Worm (Caenorhabditis elegans) whole organism, L4 larva: ENCODE results near the gene cey-1.
A peak's percentile ranks its signal among the peaks of the same experiment; 100 is the strongest.

Experiments used
- F49E8.2 ChIP-seq: sonication (generic microtip); optimal IDR thresholded peaks from 2 replicates; lab custom pipeline; 2016; ENCODE audit warnings: missing compliant biosample characterization, mild to moderate bottlenecking, missing genetic modification characterization, borderline replicate concordance
- R02D3.7 ChIP-seq: fragments of 150-350 bp; sonication (generic microtip); optimal IDR thresholded peaks from 3 replicates; lab custom pipeline; 2014; ENCODE audit warnings: missing biosample characterization, missing genetic modification characterization
- Y5F2A.4 ChIP-seq: fragments of 200-800 bp; sonication (Bioruptor generic); optimal IDR thresholded peaks from 2 replicates; lab custom pipeline; 2018; ENCODE audit warnings: mild to moderate bottlenecking, missing genetic modification characterization, missing compliant biosample characterization
- Y75B8A.6 ChIP-seq: fragments of 200-800 bp; sonication (Bioruptor generic); IDR thresholded peaks from 2 replicates; pipeline ENCODE4 v1.3.6; 2022; ENCODE audit warnings: missing genetic modification reagents, missing genetic modification characterization, missing compliant biosample characterization
- ZK546.5 ChIP-seq, 2 experiments: sonication (generic microtip); optimal IDR thresholded peaks; 2 replicates each; lab custom pipeline; 2017; ENCODE audit warnings: missing biosample characterization in 2 of 2, missing genetic modification characterization in 2 of 2
- aha-1 ChIP-seq: fragments of 150-350 bp; peaks from one replicate; lab custom pipeline; 2014; ENCODE audit warnings: missing biosample characterization, missing genetic modification characterization
- aly-2 ChIP-seq: sonication (generic microtip); optimal IDR thresholded peaks from 2 replicates; lab custom pipeline; 2018; ENCODE audit warnings: missing biosample characterization, missing genetic modification characterization
- ceh-28 ChIP-seq: fragments of 150-350 bp; optimal IDR thresholded peaks from 2 replicates; lab custom pipeline; 2014; ENCODE audit warnings: missing biosample characterization, missing genetic modification reagents, missing genetic modification characterization
- ceh-44 ChIP-seq: fragments of 200-800 bp; sonication (Bioruptor generic); IDR thresholded peaks from 2 replicates; pipeline ENCODE4 v1.3.6; 2022; ENCODE audit warnings: missing genetic modification reagents, missing genetic modification characterization, missing compliant biosample characterization
- ceh-62 ChIP-seq: sonication (generic microtip); optimal IDR thresholded peaks from 2 replicates; lab custom pipeline; 2017; ENCODE audit warnings: missing biosample characterization, missing genetic modification characterization
- ceh-82 ChIP-seq: sonication (generic microtip); optimal IDR thresholded peaks from 2 replicates; lab custom pipeline; 2017; ENCODE audit warnings: missing biosample characterization, missing genetic modification characterization
- ctbp-1 ChIP-seq: fragments of 200-800 bp; sonication (Bioruptor generic); IDR thresholded peaks from 2 replicates; pipeline ENCODE4 v1.3.6; 2022; ENCODE audit warnings: missing genetic modification reagents, missing genetic modification characterization, missing compliant biosample characterization
- daf-12 ChIP-seq: fragments of 150-350 bp; optimal IDR thresholded peaks from 2 replicates; lab custom pipeline; 2014; ENCODE audit warnings: missing biosample characterization, missing genetic modification reagents, missing genetic modification characterization
- daf-16 ChIP-seq, 3 experiments: sonication (generic microtip); optimal IDR thresholded peaks; 2 replicates each; lab custom pipeline; 2016 to 2017; ENCODE audit warnings: missing genetic modification characterization in 3 of 3, missing genetic modification reagents in 3 of 3, mild to moderate bottlenecking in 2 of 3, missing compliant biosample characterization in 2 of 3, missing biosample characterization in 1 of 3, moderate library complexity in 1 of 3
- dmd-9 ChIP-seq: fragments of 200-800 bp; sonication (Bioruptor generic); IDR thresholded peaks from 2 replicates; pipeline ENCODE4 v1.3.6; 2022; ENCODE audit warnings: missing genetic modification reagents, missing genetic modification characterization, missing compliant biosample characterization
- dpl-1 ChIP-seq: fragments of 150-350 bp; optimal IDR thresholded peaks from 2 replicates; lab custom pipeline; 2014; ENCODE audit warnings: missing biosample characterization, missing genetic modification reagents, missing genetic modification characterization
- duxl-1 ChIP-seq: sonication (generic microtip); optimal IDR thresholded peaks from 2 replicates; lab custom pipeline; 2016; ENCODE audit warnings: mild to moderate bottlenecking, missing genetic modification characterization, moderate library complexity, missing compliant biosample characterization; ENCODE audit not compliant: poor library complexity
- dve-1 ChIP-seq: sonication (generic microtip); optimal IDR thresholded peaks from 2 replicates; lab custom pipeline; 2017; ENCODE audit warnings: antibody characterized with exemption, mild to moderate bottlenecking, missing genetic modification characterization, missing compliant biosample characterization; ENCODE audit not compliant: insufficient read depth
- egl-43 ChIP-seq: fragments of 200-800 bp; sonication (Bioruptor generic); IDR thresholded peaks from 2 replicates; pipeline ENCODE4 v1.3.6; 2022; ENCODE audit warnings: missing genetic modification reagents, missing genetic modification characterization, missing compliant biosample characterization
- fkh-10 ChIP-seq: fragments of 150-350 bp; optimal IDR thresholded peaks from 2 replicates; lab custom pipeline; 2014; ENCODE audit warnings: missing biosample characterization, missing genetic modification reagents, missing genetic modification characterization
- hif-1 ChIP-seq, 2 experiments: sonication (generic microtip); optimal IDR thresholded peaks; 2 replicates each; lab custom pipeline; 2016 to 2017; ENCODE audit warnings: missing compliant biosample characterization in 2 of 2, missing genetic modification characterization in 2 of 2, missing genetic modification reagents in 2 of 2, missing genotype in 2 of 2, mild to moderate bottlenecking in 1 of 2
- hlh-30 ChIP-seq: sonication (generic microtip); optimal IDR thresholded peaks from 2 replicates; lab custom pipeline; 2017; ENCODE audit warnings: antibody characterized with exemption, mild to moderate bottlenecking, missing genetic modification characterization, missing compliant biosample characterization; ENCODE audit not compliant: insufficient read depth
- hmg-1.1 ChIP-seq: fragments of 200-800 bp; sonication (Bioruptor generic); IDR thresholded peaks from 2 replicates; pipeline ENCODE4 v1.3.6; 2022; ENCODE audit warnings: missing genetic modification reagents, missing genetic modification characterization, missing compliant biosample characterization
- jun-1 ChIP-seq: fragments of 150-350 bp; optimal IDR thresholded peaks from 2 replicates; lab custom pipeline; 2014; ENCODE audit warnings: missing biosample characterization, missing genetic modification reagents, missing genetic modification characterization
- lin-1 ChIP-seq: fragments of 200-800 bp; sonication (Bioruptor generic); IDR thresholded peaks from 2 replicates; pipeline ENCODE4 v1.3.6; 2022; ENCODE audit warnings: missing genetic modification reagents, missing genetic modification characterization, missing compliant biosample characterization
- lin-15B ChIP-seq: fragments of 150-350 bp; sonication (generic microtip); optimal IDR thresholded peaks from 3 replicates; lab custom pipeline; 2014; ENCODE audit warnings: missing biosample characterization, missing genetic modification characterization
- lin-29 ChIP-seq: fragments of 200-800 bp; sonication (Bioruptor generic); IDR thresholded peaks from 2 replicates; pipeline ENCODE4 v1.3.6; 2022; ENCODE audit warnings: missing genetic modification reagents, missing genetic modification characterization, missing compliant biosample characterization
- lir-3 ChIP-seq: sonication (generic microtip); optimal IDR thresholded peaks from 2 replicates; lab custom pipeline; 2016; ENCODE audit warnings: mild to moderate bottlenecking, missing genetic modification characterization, missing compliant biosample characterization
- madf-5 ChIP-seq, 2 experiments: fragments of 200-800 bp; sonication (Bioruptor generic); IDR thresholded peaks; 2 replicates each; pipeline ENCODE4 v1.3.6; 2022; ENCODE audit warnings: missing compliant biosample characterization in 2 of 2, missing genetic modification characterization in 2 of 2
- mdl-1 ChIP-seq, 2 experiments: fragments of 150-350 bp in 1 of 2; sonication (generic microtip) in 1 of 2; optimal IDR thresholded peaks; 2 replicates each; lab custom pipeline; 2014 to 2017; ENCODE audit warnings: missing biosample characterization in 2 of 2, missing genetic modification characterization in 2 of 2
- mep-1 ChIP-seq: fragments of 150-350 bp; sonication (generic microtip); optimal IDR thresholded peaks from 3 replicates; lab custom pipeline; 2014; ENCODE audit warnings: missing biosample characterization, missing genetic modification characterization
- mxl-2 ChIP-seq: fragments of 200-800 bp; sonication (Bioruptor generic); conservative IDR thresholded peaks from 2 replicates; pipeline ENCODE4 v1.3.6; 2022; ENCODE audit warnings: missing genetic modification reagents, missing genetic modification characterization, missing compliant biosample characterization
- nhr-11 ChIP-seq: fragments of 150-350 bp; optimal IDR thresholded peaks from 2 replicates; lab custom pipeline; 2014; ENCODE audit warnings: missing biosample characterization, missing genetic modification characterization
- nhr-111 ChIP-seq: fragments of 200-800 bp; sonication (Bioruptor generic); optimal IDR thresholded peaks from 2 replicates; lab custom pipeline; 2018; ENCODE audit warnings: mild to moderate bottlenecking, missing genetic modification characterization, missing compliant biosample characterization
- nhr-25 ChIP-seq: sonication (generic microtip); optimal IDR thresholded peaks from 2 replicates; lab custom pipeline; 2017; ENCODE audit warnings: missing genetic modification characterization, mild to moderate bottlenecking, missing compliant biosample characterization, antibody characterized with exemption, moderate library complexity, borderline replicate concordance; ENCODE audit not compliant: insufficient read depth
- nhr-28 ChIP-seq: fragments of 150-350 bp; optimal IDR thresholded peaks from 2 replicates; lab custom pipeline; 2014; ENCODE audit warnings: missing biosample characterization, missing genetic modification characterization
- nhr-41 ChIP-seq: fragments of 200-800 bp; sonication (Bioruptor generic); IDR thresholded peaks from 2 replicates; pipeline ENCODE4 v1.3.6; 2022; ENCODE audit warnings: missing genetic modification reagents, missing genetic modification characterization, missing compliant biosample characterization
- nhr-6 ChIP-seq: fragments of 150-350 bp; optimal IDR thresholded peaks from 2 replicates; lab custom pipeline; 2014; ENCODE audit warnings: missing biosample characterization, missing genetic modification characterization
- nhr-77 ChIP-seq: fragments of 150-350 bp; optimal IDR thresholded peaks from 2 replicates; lab custom pipeline; 2014; ENCODE audit warnings: missing biosample characterization, missing genetic modification characterization
- php-3 ChIP-seq: fragments of 200-800 bp; sonication (Bioruptor generic); IDR thresholded peaks from 2 replicates; pipeline ENCODE4 v1.3.6; 2022; ENCODE audit warnings: missing genetic modification reagents, missing genetic modification characterization, missing compliant biosample characterization
- sdz-12 ChIP-seq: fragments of 200-800 bp; sonication (Bioruptor generic); optimal IDR thresholded peaks from 2 replicates; lab custom pipeline; 2018; ENCODE audit warnings: mild to moderate bottlenecking, missing genetic modification characterization, missing compliant biosample characterization
- set-16 ChIP-seq: fragments of 200-800 bp; sonication (Bioruptor generic); IDR thresholded peaks from 2 replicates; pipeline ENCODE4 v1.3.6; 2022; ENCODE audit warnings: missing genetic modification reagents, missing genetic modification characterization, missing compliant biosample characterization
- skn-1 ChIP-seq: fragments of 150-350 bp; optimal IDR thresholded peaks from 2 replicates; lab custom pipeline; 2014; ENCODE audit warnings: missing biosample characterization, missing genetic modification characterization
- snpc-4 ChIP-seq: fragments of 150-350 bp; optimal IDR thresholded peaks from 2 replicates; lab custom pipeline; 2014; ENCODE audit warnings: missing biosample characterization, missing genetic modification characterization
- spr-3 ChIP-seq: fragments of 200-800 bp; sonication (Bioruptor generic); optimal IDR thresholded peaks from 2 replicates; lab custom pipeline; 2018; ENCODE audit warnings: mild to moderate bottlenecking, missing genetic modification characterization, missing compliant biosample characterization
- tag-97 ChIP-seq: fragments of 200-800 bp; sonication (Bioruptor generic); IDR thresholded peaks from 2 replicates; pipeline ENCODE4 v1.3.6; 2022; ENCODE audit warnings: missing genetic modification characterization, missing compliant biosample characterization
- tra-1 ChIP-seq: fragments of 200-800 bp; sonication (Bioruptor generic); IDR thresholded peaks from 2 replicates; pipeline ENCODE4 v1.3.6; 2022; ENCODE audit warnings: missing genetic modification reagents, missing genetic modification characterization, missing compliant biosample characterization
- unc-39 ChIP-seq: sonication (generic microtip); optimal IDR thresholded peaks from 2 replicates; lab custom pipeline; 2017; ENCODE audit warnings: missing biosample characterization, missing genetic modification characterization
- zip-11 ChIP-seq: fragments of 200-800 bp; sonication (Bioruptor generic); IDR thresholded peaks from 2 replicates; pipeline ENCODE4 v1.3.6; 2022; ENCODE audit warnings: missing genetic modification characterization, missing compliant biosample characterization
- zip-2 ChIP-seq: fragments of 150-350 bp; optimal IDR thresholded peaks from 2 replicates; lab custom pipeline; 2014; ENCODE audit warnings: missing biosample characterization, missing genetic modification characterization
- ztf-7 ChIP-seq: fragments of 150-350 bp; optimal IDR thresholded peaks from 2 replicates; lab custom pipeline; 2014; ENCODE audit warnings: missing biosample characterization, missing genetic modification characterization

cey-1 gene

DNA sequence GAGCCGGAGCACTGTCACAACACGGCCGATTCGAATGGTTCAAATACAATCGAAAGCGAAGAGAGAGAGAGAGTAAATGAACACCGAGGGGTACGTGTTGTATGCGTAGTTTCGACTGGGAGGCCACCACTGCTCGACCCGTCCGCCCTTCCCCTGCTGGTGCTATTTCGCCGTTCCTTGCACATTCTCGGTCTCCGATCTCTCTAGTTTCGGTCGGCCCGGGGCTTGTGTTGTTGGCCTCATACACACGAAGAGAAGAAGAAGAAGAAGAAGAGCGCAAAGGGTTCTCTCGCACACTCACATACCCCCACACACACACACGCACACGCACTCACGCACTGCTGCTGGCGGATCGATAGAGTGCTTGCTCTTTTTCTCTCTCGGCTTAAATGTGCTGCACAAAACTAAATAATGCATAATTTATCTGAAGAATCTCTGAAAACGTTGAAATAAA lies 1.9 kb upstream of the cey-1 start (continued):
- no peak for TF ChIP-seq ZK546.5 (tag; optimal IDR thresholded peaks at IDR 0.05; lab: Kevin White, UChicago)
- no peak for TF ChIP-seq spr-3 (GFP tag; lab: Kevin White, UChicago)
- TF ChIP-seq nhr-41 (GFP tag; lab: Robert Waterston, UW): no peak
- TF ChIP-seq madf-5 (GFP tag; IDR thresholded peaks at IDR 0.05; lab: Robert Waterston, UW): no peak
- TF ChIP-seq unc-39 (tag; lab: Kevin White, UChicago): no peak
- TF ChIP-seq Y75B8A.6 (GFP tag; lab: Robert Waterston, UW): no peak
- peak; percentile 55; the same call in 1 of the 2 replicates for TF ChIP-seq egl-43
- TF ChIP-seq lin-15B: no peak
- 0 out of 2 replicates have a peak, but pooled peaks have one; percentile 14 for TF ChIP-seq tra-1 (GFP tag; lab: Robert Waterston, UW)
- TF ChIP-seq zip-11: no peak
- TF ChIP-seq dmd-9 (GFP tag; lab: Robert Waterston, UW): no peak
- peak; percentile 91 for TF ChIP-seq nhr-28 (tag; lab: Kevin White, UChicago)
- TF ChIP-seq jun-1 (tag; lab: Kevin White, UChicago): peak; percentile 38
- peak; percentile 56; the same call in 1 of the 2 replicates for TF ChIP-seq ctbp-1 (GFP tag; lab: Robert Waterston, UW)
- peak; percentile 58 for TF ChIP-seq nhr-11 (tag; lab: Kevin White, UChicago)
- TF ChIP-seq dve-1 (tag; lab: Kevin White, UChicago): peak; percentile 69
- peak; percentile 88 for TF ChIP-seq nhr-6 (tag; lab: Kevin White, UChicago)
- TF ChIP-seq ceh-82 (tag; lab: Kevin White, UChicago): no peak
- TF ChIP-seq mep-1: peak; percentile 92
- no peak for TF ChIP-seq sdz-12 (GFP tag; lab: Kevin White, UChicago)
- TF ChIP-seq snpc-4: no peak
- no peak for TF ChIP-seq lin-29 (GFP tag; lab: Robert Waterston, UW)
- TF ChIP-seq daf-16 (GFP tag; optimal IDR thresholded peaks at IDR 0.05; lab: Kevin White, UChicago): peak in 1 of 2 experiments; percentile 13
- peak; percentile 67 for TF ChIP-seq daf-16 (tag; optimal IDR thresholded peaks at IDR 0.05; lab: Kevin White, UChicago)
- no peak; the same call in 1 of the 2 replicates for TF ChIP-seq lin-1 (GFP tag; lab: Robert Waterston, UW)
- no peak for TF ChIP-seq Y5F2A.4
- TF ChIP-seq nhr-25 (tag; lab: Kevin White, UChicago): no peak
- TF ChIP-seq set-16 (GFP tag; lab: Robert Waterston, UW): peak; percentile 85
- TF ChIP-seq dpl-1 (GFP tag; lab: Kevin White, UChicago): peak; percentile 58
- TF ChIP-seq R02D3.7 (tag; lab: Kevin White, UChicago): no peak
- TF ChIP-seq skn-1 (tag; lab: Kevin White, UChicago): no peak
- no peak for TF ChIP-seq ztf-7 (tag; lab: Kevin White, UChicago)
- TF ChIP-seq mdl-1 (tag; optimal IDR thresholded peaks at IDR 0.05; lab: Kevin White, UChicago): peak; percentile 58 to 80
- no peak for TF ChIP-seq aly-2 (tag; lab: Kevin White, UChicago)
- TF ChIP-seq nhr-111 (GFP tag; lab: Kevin White, UChicago): no peak
- peak; percentile 58 for TF ChIP-seq ceh-28 (tag; lab: Kevin White, UChicago)
- peak; percentile 80 for TF ChIP-seq nhr-77 (tag; lab: Kevin White, UChicago)
- TF ChIP-seq F49E8.2: no peak
- TF ChIP-seq daf-12 (tag; lab: Kevin White, UChicago): no peak
- peak; percentile 78 for TF ChIP-seq hlh-30
- TF ChIP-seq hmg-1.1: peak; percentile 89
- TF ChIP-seq php-3: no peak
- peak; percentile 59 for TF ChIP-seq duxl-1 (tag; lab: Kevin White, UChicago)
- 0 out of 2 replicates have a peak, but pooled peaks have one; percentile 15 for TF ChIP-seq mxl-2 (GFP tag; lab: Robert Waterston, UW)
- peak; percentile 13 for TF ChIP-seq lir-3 (tag; lab: Kevin White, UChicago)
- no peak for TF ChIP-seq ceh-44 (GFP tag; lab: Robert Waterston, UW)
- peak; percentile 4 to 89 for TF ChIP-seq hif-1 (tag; optimal IDR thresholded peaks at IDR 0.05; lab: Kevin White, UChicago)
- TF ChIP-seq fkh-10 (GFP tag; lab: Kevin White, UChicago): peak; percentile 66
- peak; percentile 3 for TF ChIP-seq zip-2 (tag; lab: Kevin White, UChicago)
- TF ChIP-seq aha-1: peak; percentile 100
- no peak for TF ChIP-seq tag-97 (GFP tag; lab: Robert Waterston, UW)
- TF ChIP-seq ceh-62: no peak
